Fruit fly (Drosophila melanogaster) whole organism, adult: Measurements from ENCODE around the gene Vha16-2.

Experiments used
- CG11617 ChIP-seq: fragments of 200-800 bp; sonication (Bioruptor generic); optimal IDR thresholded peaks from 2 replicates; lab custom pipeline; 2017; ENCODE audit warnings: mild to moderate bottlenecking, missing biosample characterization, missing genetic modification reagents, missing genetic modification characterization
- CG1620 ChIP-seq: fragments of 200-800 bp; sonication (Bioruptor generic); optimal IDR thresholded peaks from 2 replicates; lab custom pipeline; 2016; ENCODE audit warnings: missing biosample characterization, missing genetic modification characterization
- CG33017 ChIP-seq: fragments of 200-800 bp; sonication (Bioruptor generic); optimal IDR thresholded peaks from 2 replicates; lab custom pipeline; 2018; ENCODE audit warnings: missing biosample characterization, mild to moderate bottlenecking, missing genetic modification characterization, moderate library complexity
- CG5204 ChIP-seq: fragments of 200-800 bp; sonication (Bioruptor generic); optimal IDR thresholded peaks from 2 replicates; lab custom pipeline; 2016; ENCODE audit warnings: missing biosample characterization, missing genetic modification characterization
- CG7101 ChIP-seq: fragments of 200-800 bp; sonication (Bioruptor generic); optimal IDR thresholded peaks from 2 replicates; lab custom pipeline; 2018; ENCODE audit warnings: missing biosample characterization, mild to moderate bottlenecking, missing genetic modification characterization, moderate library complexity
- Crg-1 ChIP-seq: fragments of 200-800 bp; sonication (Bioruptor generic); optimal IDR thresholded peaks from 2 replicates; lab custom pipeline; 2016; ENCODE audit warnings: missing biosample characterization, missing genetic modification characterization
- bab1 ChIP-seq: fragments of 200-800 bp; sonication (Bioruptor generic); optimal IDR thresholded peaks from 3 replicates; lab custom pipeline; 2019; ENCODE audit warnings: missing biosample characterization, mild to moderate bottlenecking, missing genetic modification characterization, moderate library complexity
- cic ChIP-seq: fragments of 200-800 bp; sonication (Bioruptor generic); optimal IDR thresholded peaks from 2 replicates; lab custom pipeline; 2017; ENCODE audit warnings: missing biosample characterization, mild to moderate bottlenecking, missing genetic modification characterization, moderate library complexity
- kay ChIP-seq: fragments of 200-800 bp; sonication (Bioruptor generic); peaks from one replicate; lab custom pipeline; 2016; ENCODE audit warnings: missing biosample characterization, missing genetic modification characterization, borderline replicate concordance
- pad ChIP-seq: fragments of 200-800 bp; sonication (Bioruptor generic); optimal IDR thresholded peaks from 3 replicates; lab custom pipeline; 2017; ENCODE audit warnings: missing biosample characterization, missing genetic modification characterization, mild to moderate bottlenecking, moderate library complexity, missing genetic modification reagents

DNA sequence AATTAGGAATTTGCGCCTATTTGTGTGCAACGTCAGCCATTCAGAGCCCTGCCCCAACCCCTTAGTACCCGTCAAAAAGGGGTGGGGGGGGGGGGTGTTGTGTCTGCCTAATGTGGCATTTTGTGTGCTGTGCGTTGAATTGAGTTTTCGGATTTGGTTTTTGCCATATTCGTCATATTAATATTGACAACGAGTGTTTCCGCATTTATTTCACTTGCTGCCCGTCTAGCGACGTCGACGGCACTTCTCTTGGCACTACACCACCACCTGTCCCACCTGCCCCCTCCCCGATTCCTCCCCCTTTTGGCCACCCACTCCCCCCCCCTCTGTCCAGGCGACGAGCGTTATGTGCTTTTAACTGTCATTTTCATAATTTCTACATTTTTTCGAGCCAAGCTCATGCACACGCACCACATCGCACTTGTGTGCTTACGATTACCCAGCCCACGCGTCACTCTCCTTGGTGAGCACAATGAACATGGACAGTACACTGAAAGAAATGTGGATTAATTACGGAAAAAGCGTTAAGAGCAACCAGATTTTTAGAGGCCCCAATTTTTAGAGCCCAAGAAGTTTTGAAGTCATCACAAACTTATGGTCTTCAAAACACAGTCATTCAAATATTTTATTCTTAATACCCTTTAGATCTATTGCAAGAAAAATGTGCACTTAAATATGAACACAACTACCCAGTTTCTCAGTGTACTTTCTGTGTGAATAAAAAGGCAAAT is 40.8 kb downstream of the Vha16-2 start:
- TF ChIP-seq bab1 (GFP tag; lab: Kevin White, UChicago) = no peak
- no peak for TF ChIP-seq CG7101 (tag; lab: Kevin White, UChicago)
- TF ChIP-seq CG5204 (GFP tag; lab: Kevin White, UChicago) = no peak
- no peak for TF ChIP-seq CG33017 (tag; lab: Kevin White, UChicago)
- no peak for TF ChIP-seq kay (GFP tag; lab: Kevin White, UChicago)
- TF ChIP-seq cic = no peak
- no peak for TF ChIP-seq pad
- TF ChIP-seq CG11617 = no peak
- TF ChIP-seq Crg-1 = no peak
- TF ChIP-seq CG1620 (GFP tag; lab: Kevin White, UChicago) = no peak
